Fruit fly (Drosophila melanogaster): ENCODE measurements around the gene Cmpk.
A peak's percentile ranks its signal among the peaks of the same experiment; 100 is the strongest.

Cmpk gene

DNA sequence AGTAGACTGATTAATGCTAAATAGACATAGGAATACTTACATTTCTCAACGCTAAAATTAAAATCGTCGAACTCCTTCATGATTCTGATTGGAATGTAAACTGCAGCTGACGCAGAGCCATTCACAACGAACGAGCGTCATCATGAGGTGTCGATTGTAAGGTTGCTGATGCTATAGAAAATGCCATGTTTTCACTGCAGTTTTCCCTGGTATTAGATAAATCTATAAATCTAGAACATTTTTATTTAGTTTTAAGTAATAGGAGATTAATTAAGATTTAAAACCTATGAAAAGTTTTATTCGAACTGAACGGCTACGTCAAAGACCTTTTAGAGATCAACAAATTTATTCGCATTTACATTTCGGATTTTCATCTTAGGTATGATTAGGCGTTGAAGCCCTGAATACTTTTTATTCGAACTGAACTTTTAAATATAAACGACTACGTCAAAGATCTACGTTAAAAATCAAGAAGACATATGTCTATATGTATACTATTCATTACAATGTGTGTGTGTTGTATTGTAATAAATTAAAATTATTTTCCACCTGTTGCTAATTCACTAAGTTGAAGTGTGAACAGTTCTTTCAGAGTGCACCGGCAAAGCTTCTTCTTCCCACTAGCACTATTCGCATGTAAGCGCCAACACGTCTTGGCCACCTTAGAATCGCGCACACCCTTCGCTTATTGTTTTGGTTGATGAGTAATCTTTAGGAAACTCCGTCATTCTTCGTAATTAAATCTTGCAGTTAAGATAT lies 2.9 kb downstream of the Cmpk start, which contains the start of the genes Exo84 and Vps2 (continued):
- TF ChIP-seq Gug (GFP tag; IDR thresholded peaks at IDR 0.05) (peak; percentile 34; the same call in 1 of the 4 replicates), twi (tag; optimal IDR thresholded peaks at IDR 0.05) (peak; percentile 43), Abd-B (GFP tag; optimal IDR thresholded peaks at IDR 0.05) (peak; percentile 67), CG13424 (tag; optimal IDR thresholded peaks at IDR 0.05) (peak; percentile 66), tx (GFP tag; optimal IDR thresholded peaks at IDR 0.05) (peak; percentile 28), maf-S (GFP tag; optimal IDR thresholded peaks at IDR 0.05) (peak; percentile 1), CG4617 (GFP tag; optimal IDR thresholded peaks at IDR 0.05; ENCODE audit: borderline replicate concordance) (no peak), Lhr (GFP tag; optimal IDR thresholded peaks at IDR 0.05) (peak; percentile 25), CG33557 (GFP tag; optimal IDR thresholded peaks at IDR 0.05) (peak; percentile 20), hbn (GFP tag; IDR thresholded peaks at IDR 0.05; ENCODE audit: partially characterized antibody) (no peak), unc-4 (GFP tag; IDR thresholded peaks at IDR 0.05; ENCODE audit: partially characterized antibody) (no peak), CG9797 (GFP tag; optimal IDR thresholded peaks at IDR 0.05) (peak; percentile 4), CG15696 (tag; optimal IDR thresholded peaks at IDR 0.05) (peak; percentile 61), Kr (GFP tag; optimal IDR thresholded peaks at IDR 0.05) (no peak), Oaz (GFP tag; IDR thresholded peaks at IDR 0.05) (peak; percentile 22; the same call in 1 of the 2 replicates), CG11504 (tag; optimal IDR thresholded peaks at IDR 0.05) (no peak), bigmax (GFP tag; optimal IDR thresholded peaks at IDR 0.05) (no peak), tgo (GFP tag; IDR thresholded peaks at IDR 0.05) (peak; percentile 30; the same call in 1 of the 3 replicates), Rfx (GFP tag; IDR thresholded peaks at IDR 0.05) (peak; percentile 31; the same call in 1 of the 2 replicates), salm (tag; optimal IDR thresholded peaks at IDR 0.05) (no peak), CG4854 (GFP tag; optimal IDR thresholded peaks at IDR 0.05) (no peak), CG9215 (GFP tag; IDR thresholded peaks at IDR 0.05) (peak; percentile 67), Asciz (GFP tag; optimal IDR thresholded peaks at IDR 0.05) (no peak), emc (GFP tag; optimal IDR thresholded peaks at IDR 0.05) (no peak), Xbp1 (GFP tag; optimal IDR thresholded peaks at IDR 0.05) (peak; percentile 55), gsb-n (tag; optimal IDR thresholded peaks at IDR 0.05) (no peak), Eip74EF (GFP tag; optimal IDR thresholded peaks at IDR 0.05) (peak in 1 of 2 experiments; percentile 36), Nf-YC (tag; optimal IDR thresholded peaks at IDR 0.05) (peak; percentile 56), E2f2 (GFP tag; IDR thresholded peaks at IDR 0.05) (no peak), D (optimal IDR thresholded peaks at IDR 0.05) (no peak), D (GFP tag; optimal IDR thresholded peaks at IDR 0.05) (peak; percentile 17), HLH54F (GFP tag; optimal IDR thresholded peaks at IDR 0.05) (peak; percentile 44), NK7.1 (GFP tag; optimal IDR thresholded peaks at IDR 0.05) (no peak), bcd (GFP tag; optimal IDR thresholded peaks at IDR 0.05) (peak; percentile 70), prd (optimal IDR thresholded peaks at IDR 0.05) (no peak), prd (GFP tag; IDR thresholded peaks at IDR 0.05) (peak; percentile 68; the same call in 1 of the 3 replicates), tll (GFP tag; optimal IDR thresholded peaks at IDR 0.05) (peak in 1 of 2 experiments; percentile 77), zen2 (GFP tag; IDR thresholded peaks at IDR 0.05; ENCODE audit: partially characterized antibody) (no peak), tup (GFP tag; optimal IDR thresholded peaks at IDR 0.05) (no peak), CG30020 (tag; optimal IDR thresholded peaks at IDR 0.05) (peak; percentile 81), jumu (GFP tag; optimal IDR thresholded peaks at IDR 0.05) (peak; percentile 46), gsb (GFP tag; IDR thresholded peaks at IDR 0.05) (no peak), CG10267 (tag; optimal IDR thresholded peaks at IDR 0.05) (peak; percentile 33), jing (GFP tag; optimal IDR thresholded peaks at IDR 0.05) (no peak), CG31224 (GFP tag; IDR thresholded peaks at IDR 0.05) (peak; percentile 29; the same call in 1 of the 2 replicates), tin (GFP tag; optimal IDR thresholded peaks at IDR 0.05) (peak; percentile 62), CG16815 (GFP tag; optimal IDR thresholded peaks at IDR 0.05) (peak; percentile 66), CG6854 (GFP tag; optimal IDR thresholded peaks at IDR 0.05) (no peak)

All from whole organism, embryonic.